Worm (Caenorhabditis elegans) whole organism, L3 larva: ENCODE measurements around the gene clec-52.

ENCODE experiments used
- ama-1 ChIP-seq: fragments of 150-350 bp; optimal IDR thresholded peaks from 2 replicates; lab custom pipeline; 2018
- ceh-9 ChIP-seq: sonication (generic microtip); optimal IDR thresholded peaks from 2 replicates; lab custom pipeline; 2018; ENCODE audit warnings: missing biosample characterization, missing genetic modification characterization
- jun-1 ChIP-seq: fragments of 150-350 bp; optimal IDR thresholded peaks from 2 replicates; lab custom pipeline; 2014; ENCODE audit warnings: missing biosample characterization, missing genetic modification reagents, missing genetic modification characterization
- nhr-237 ChIP-seq: fragments of 150-350 bp; optimal IDR thresholded peaks from 2 replicates; lab custom pipeline; 2014; ENCODE audit warnings: missing biosample characterization, missing genetic modification characterization
- nhr-76 ChIP-seq: fragments of 150-350 bp; sonication (generic microtip); optimal IDR thresholded peaks from 5 replicates; lab custom pipeline; 2014; ENCODE audit warnings: missing biosample characterization, missing genetic modification characterization
- pqm-1 ChIP-seq: fragments of 150-350 bp; optimal IDR thresholded peaks from 2 replicates; lab custom pipeline; 2017; ENCODE audit warnings: missing biosample characterization, missing genetic modification characterization, inconsistent platforms
- unc-62 ChIP-seq: fragments of 150-350 bp; sonication (generic microtip); optimal IDR thresholded peaks from 4 replicates; lab custom pipeline; 2014; ENCODE audit warnings: missing biosample characterization, missing genetic modification reagents, missing genetic modification characterization

ce11 chrIV:8183313-8183712 lies 14.8 kb upstream of the clec-52 start:
- TF ChIP-seq ceh-9 (tag; lab: Kevin White, UChicago) (no peak), pqm-1 (tag; lab: Kevin White, UChicago) (no peak), ama-1 (lab: Kevin White, UChicago) (no peak), nhr-76 (tag; lab: Kevin White, UChicago) (no peak), unc-62 (GFP tag; lab: Kevin White, UChicago) (no peak), jun-1 (tag; lab: Kevin White, UChicago) (no peak), nhr-237 (no peak)
